Worm (Caenorhabditis elegans) whole organism, young adult: ENCODE data around the gene nspc-18.

Experiments used
- B0261.1 ChIP-seq: sonication (generic microtip); optimal IDR thresholded peaks from 2 replicates; lab custom pipeline; 2016; ENCODE audit warnings: mild to moderate bottlenecking, missing genetic modification characterization, moderate library complexity, missing compliant biosample characterization
- F33H1.4 ChIP-seq: fragments of 200-800 bp; sonication (Bioruptor generic); IDR thresholded peaks from 2 replicates; pipeline ENCODE4 v1.3.6; 2022; ENCODE audit warnings: missing genetic modification reagents, missing genetic modification characterization, missing compliant biosample characterization
- F49E8.2 ChIP-seq: sonication (generic microtip); optimal IDR thresholded peaks from 3 replicates; lab custom pipeline; 2017; ENCODE audit warnings: missing genetic modification characterization, mild to moderate bottlenecking, missing compliant biosample characterization, antibody characterized with exemption, moderate library complexity; ENCODE audit not compliant: insufficient read depth
- Y53G8AR.9 ChIP-seq: fragments of 200-800 bp; sonication (Bioruptor generic); conservative IDR thresholded peaks from 2 replicates; pipeline ENCODE4 v1.3.6; 2022; ENCODE audit warnings: missing genetic modification reagents, missing genetic modification characterization, missing compliant biosample characterization
- Y95B8A.8 ChIP-seq: fragments of 200-800 bp; sonication (Bioruptor generic); IDR thresholded peaks from 2 replicates; pipeline ENCODE4 v1.3.6; 2022; ENCODE audit warnings: missing genetic modification reagents, missing genetic modification characterization, missing compliant biosample characterization
- ama-1 ChIP-seq, 3 experiments: fragments of 150-350 bp in 1 of 3; sonication (generic microtip) in 2 of 3; optimal IDR thresholded peaks; 2 replicates each; lab custom pipeline; 2014 to 2018; ENCODE audit warnings: missing biosample characterization in 2 of 3, missing genetic modification characterization in 2 of 3, missing genetic modification reagents in 2 of 3
- athp-1 ChIP-seq: sonication (generic microtip); optimal IDR thresholded peaks from 2 replicates; lab custom pipeline; 2017; ENCODE audit warnings: mild to moderate bottlenecking, missing genetic modification characterization, missing compliant biosample characterization
- ccch-3 ChIP-seq: fragments of 200-800 bp; sonication (Bioruptor generic); optimal IDR thresholded peaks from 2 replicates; lab custom pipeline; 2018; ENCODE audit warnings: mild to moderate bottlenecking, missing genetic modification characterization, missing compliant biosample characterization
- ceh-100 ChIP-seq: fragments of 200-800 bp; sonication (Bioruptor generic); IDR thresholded peaks from 2 replicates; pipeline ENCODE4 v1.3.6; 2022; ENCODE audit warnings: missing genetic modification reagents, missing genetic modification characterization, missing compliant biosample characterization
- ceh-40 ChIP-seq: fragments of 200-800 bp; sonication (Bioruptor generic); IDR thresholded peaks from 2 replicates; pipeline ENCODE4 v1.3.6; 2022; ENCODE audit warnings: missing genetic modification characterization, missing compliant biosample characterization
- ceh-91 ChIP-seq: fragments of 200-800 bp; sonication (Bioruptor generic); IDR thresholded peaks from 2 replicates; pipeline ENCODE4 v1.3.6; 2022; ENCODE audit warnings: missing genetic modification reagents, missing genetic modification characterization, missing compliant biosample characterization
- dox-1 ChIP-seq: fragments of 200-800 bp; sonication (Bioruptor generic); IDR thresholded peaks from 2 replicates; pipeline ENCODE4 v1.3.6; 2022; ENCODE audit warnings: missing genetic modification reagents, missing genetic modification characterization, missing compliant biosample characterization
- dpl-1 ChIP-seq: fragments of 150-350 bp; optimal IDR thresholded peaks from 2 replicates; lab custom pipeline; 2014; ENCODE audit warnings: missing biosample characterization, missing genetic modification reagents, missing genetic modification characterization
- egl-18 ChIP-seq: fragments of 200-800 bp; sonication (Bioruptor generic); IDR thresholded peaks from 2 replicates; pipeline ENCODE4 v1.3.6; 2022; ENCODE audit warnings: missing genetic modification reagents, missing genetic modification characterization, missing compliant biosample characterization
- egl-44 ChIP-seq: fragments of 200-800 bp; sonication (Bioruptor generic); IDR thresholded peaks from 2 replicates; pipeline ENCODE4 v1.3.6; 2022; ENCODE audit warnings: missing genetic modification reagents, missing genetic modification characterization, missing compliant biosample characterization
- egrh-3 ChIP-seq: fragments of 200-800 bp; sonication (Bioruptor generic); IDR thresholded peaks from 2 replicates; pipeline ENCODE4 v1.3.6; 2022; ENCODE audit warnings: missing genetic modification reagents, missing genetic modification characterization, missing compliant biosample characterization
- ekl-4 ChIP-seq: fragments of 200-800 bp; sonication (Bioruptor generic); IDR thresholded peaks from 2 replicates; pipeline ENCODE4 v1.3.6; 2022; ENCODE audit warnings: missing genetic modification reagents, missing genetic modification characterization, missing compliant biosample characterization
- hsf-1 ChIP-seq: fragments of 200-800 bp; sonication (Bioruptor generic); IDR thresholded peaks from 2 replicates; pipeline ENCODE4 v1.3.6; 2022; ENCODE audit warnings: missing genetic modification reagents, missing genetic modification characterization, missing compliant biosample characterization
- lag-1 ChIP-seq: fragments of 200-800 bp; sonication (Bioruptor generic); IDR thresholded peaks from 2 replicates; pipeline ENCODE4 v1.3.6; 2022; ENCODE audit warnings: missing genetic modification reagents, missing genetic modification characterization, missing compliant biosample characterization
- let-526 ChIP-seq: fragments of 200-800 bp; sonication (Bioruptor generic); IDR thresholded peaks from 2 replicates; pipeline ENCODE4 v1.3.6; 2022; ENCODE audit warnings: missing genetic modification reagents, missing genetic modification characterization, missing compliant biosample characterization
- lin-35 ChIP-seq, 3 experiments: fragments of 150-350 bp in 2 of 3; sonication (generic microtip) in 1 of 3; optimal IDR thresholded peaks; 2 replicates each; lab custom pipeline; 2014 to 2018; ENCODE audit warnings: missing biosample characterization in 3 of 3, missing genetic modification characterization in 3 of 3, missing genetic modification reagents in 3 of 3
- madf-10 ChIP-seq: sonication (generic microtip); optimal IDR thresholded peaks from 2 replicates; lab custom pipeline; 2016; ENCODE audit warnings: mild to moderate bottlenecking, missing genetic modification characterization, missing compliant biosample characterization
- mel-28 ChIP-seq: sonication (generic microtip); optimal IDR thresholded peaks from 2 replicates; lab custom pipeline; 2016; ENCODE audit warnings: borderline replicate concordance, mild to moderate bottlenecking, missing genetic modification characterization, missing compliant biosample characterization
- nfya-1 ChIP-seq: sonication (generic microtip); optimal IDR thresholded peaks from 2 replicates; lab custom pipeline; 2017; ENCODE audit warnings: antibody characterized with exemption, missing compliant biosample characterization, missing genetic modification characterization, borderline replicate concordance; ENCODE audit not compliant: insufficient read depth
- nhr-179 ChIP-seq: sonication (generic microtip); optimal IDR thresholded peaks from 2 replicates; lab custom pipeline; 2016; ENCODE audit warnings: mild to moderate bottlenecking, missing genetic modification characterization, missing compliant biosample characterization
- nhr-80 ChIP-seq: sonication (generic microtip); optimal IDR thresholded peaks from 2 replicates; lab custom pipeline; 2016; ENCODE audit warnings: missing genetic modification characterization, missing compliant biosample characterization
- rcor-1 ChIP-seq: fragments of 200-800 bp; sonication (Bioruptor generic); IDR thresholded peaks from 2 replicates; pipeline ENCODE4 v1.3.6; 2022; ENCODE audit warnings: missing genetic modification reagents, missing genetic modification characterization, missing compliant biosample characterization
- rec-8 ChIP-seq, 2 experiments: sonication (generic microtip); optimal IDR thresholded peaks; 2 replicates each; lab custom pipeline; 2016; ENCODE audit warnings: mild to moderate bottlenecking in 2 of 2, missing genetic modification characterization in 2 of 2, missing genetic modification reagents in 2 of 2, missing genotype in 2 of 2, missing biosample characterization in 1 of 2, missing compliant biosample characterization in 1 of 2, moderate library complexity in 1 of 2
- sdz-38 ChIP-seq: sonication (generic microtip); optimal IDR thresholded peaks from 2 replicates; lab custom pipeline; 2016; ENCODE audit warnings: missing genotype, missing genetic modification characterization, missing compliant biosample characterization
- sea-2 ChIP-seq: fragments of 200-800 bp; sonication (Bioruptor generic); IDR thresholded peaks from 2 replicates; pipeline ENCODE4 v1.3.6; 2022; ENCODE audit warnings: missing genetic modification characterization, missing compliant biosample characterization
- snpc-1.1 ChIP-seq: sonication (generic microtip); optimal IDR thresholded peaks from 2 replicates; lab custom pipeline; 2017; ENCODE audit warnings: missing genetic modification characterization, mild to moderate bottlenecking, missing compliant biosample characterization, antibody characterized with exemption, moderate library complexity, missing genotype, missing genetic modification reagents; ENCODE audit not compliant: insufficient read depth
- unc-62 ChIP-seq: fragments of 150-350 bp; optimal IDR thresholded peaks from 2 replicates; lab custom pipeline; 2014; ENCODE audit warnings: missing biosample characterization, missing genetic modification reagents, missing genetic modification characterization
- zim-3 ChIP-seq: sonication (generic microtip); optimal IDR thresholded peaks from 2 replicates; lab custom pipeline; 2017; ENCODE audit warnings: mild to moderate bottlenecking, missing genetic modification characterization, moderate library complexity, missing compliant biosample characterization
- ztf-18 ChIP-seq: sonication (generic microtip); optimal IDR thresholded peaks from 2 replicates; lab custom pipeline; 2016; ENCODE audit warnings: missing genotype, mild to moderate bottlenecking, missing genetic modification characterization, missing compliant biosample characterization
- ztf-22 ChIP-seq: fragments of 200-800 bp; sonication (Bioruptor generic); optimal IDR thresholded peaks from 2 replicates; lab custom pipeline; 2018; ENCODE audit warnings: mild to moderate bottlenecking, missing genetic modification characterization, moderate library complexity, missing compliant biosample characterization
- ztf-28 ChIP-seq: fragments of 200-800 bp; sonication (Bioruptor generic); IDR thresholded peaks from 2 replicates; pipeline ENCODE4 v1.3.6; 2022; ENCODE audit warnings: missing genetic modification reagents, missing genetic modification characterization, missing compliant biosample characterization

Gene nspc-18

DNA sequence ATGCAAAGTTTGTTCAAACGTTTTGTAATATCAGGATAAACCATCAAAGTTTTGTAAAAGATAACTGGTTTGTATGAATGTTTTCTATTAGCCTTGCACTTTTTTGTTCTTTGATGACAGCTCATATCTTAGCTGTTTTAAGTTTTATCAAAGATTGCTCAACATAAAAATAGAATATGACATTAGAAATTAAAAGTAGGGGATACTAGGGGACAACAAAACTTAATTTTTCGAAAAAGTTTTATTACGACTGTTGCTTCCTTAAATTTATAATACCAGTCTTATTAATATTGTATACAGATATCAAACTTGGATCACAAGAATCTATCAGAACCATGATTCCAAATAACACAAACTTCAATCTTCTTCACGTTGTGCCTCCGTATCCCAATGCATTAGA lies 31.7 kb downstream of the nspc-18 start, which contains the start of gene ztf-14:
TSS of gene ztf-14 (plus strand) at position 301 of the 400 bp plus-strand sequence.
- TF ChIP-seq athp-1 (tag; lab: Kevin White, UChicago) = no peak
- no peak for TF ChIP-seq ccch-3 (GFP tag; lab: Kevin White, UChicago)
- no peak for TF ChIP-seq let-526 (GFP tag; lab: Robert Waterston, UW)
- TF ChIP-seq unc-62 = no peak
- no peak for TF ChIP-seq lag-1 (GFP tag; lab: Robert Waterston, UW)
- TF ChIP-seq egl-44 (GFP tag; lab: Robert Waterston, UW) = no peak
- TF ChIP-seq nfya-1 (tag; lab: Kevin White, UChicago) = no peak
- TF ChIP-seq Y95B8A.8 (GFP tag; lab: Robert Waterston, UW) = no peak
- TF ChIP-seq snpc-1.1 (tag; lab: Kevin White, UChicago) = no peak
- no peak for TF ChIP-seq ztf-28 (GFP tag; lab: Robert Waterston, UW)
- TF ChIP-seq mel-28 (tag; lab: Kevin White, UChicago) = no peak
- no peak for TF ChIP-seq dpl-1 (GFP tag; lab: Kevin White, UChicago)
- TF ChIP-seq ceh-91 (GFP tag; lab: Robert Waterston, UW) = no peak
- TF ChIP-seq Y53G8AR.9 (GFP tag; lab: Robert Waterston, UW) = no peak
- no peak for TF ChIP-seq B0261.1 (tag; lab: Kevin White, UChicago)
- TF ChIP-seq ama-1 (optimal IDR thresholded peaks at IDR 0.05; lab: Kevin White, UChicago) = no peak
- TF ChIP-seq ama-1 (GFP tag; optimal IDR thresholded peaks at IDR 0.05; lab: Kevin White, UChicago) = no peak
- TF ChIP-seq ceh-40 (GFP tag; lab: Robert Waterston, UW) = no peak

DNA sequence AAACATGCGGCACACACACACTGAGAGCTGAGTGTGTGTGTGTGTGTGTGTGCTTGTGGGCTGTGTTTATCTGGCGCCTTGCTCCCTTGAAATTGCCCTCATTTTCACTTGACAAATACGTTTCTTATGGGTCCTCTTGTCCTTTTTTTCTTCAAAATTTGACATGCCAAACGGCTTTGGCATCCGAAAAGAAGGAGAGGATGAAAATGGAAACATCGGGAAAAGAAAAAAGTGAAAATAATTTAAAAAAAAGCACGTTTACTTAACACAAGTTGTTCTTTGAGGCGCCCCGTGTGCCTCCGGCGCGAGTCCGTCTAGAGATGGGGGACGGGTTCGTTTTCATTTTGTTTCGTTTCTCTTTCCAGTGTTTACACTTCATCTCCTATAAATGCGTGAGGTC lies 32.4 kb downstream of the nspc-18 start:
- TF ChIP-seq dpl-1 (GFP tag; lab: Kevin White, UChicago) (no peak), athp-1 (tag; lab: Kevin White, UChicago) (no peak), egl-18 (0 out of 2 replicates have a peak, but pooled peaks have one; percentile 6), lag-1 (GFP tag; lab: Robert Waterston, UW) (no peak), dox-1 (GFP tag; lab: Robert Waterston, UW) (no peak), ceh-100 (no peak), zim-3 (tag; lab: Kevin White, UChicago) (no peak), lin-35 (GFP tag; optimal IDR thresholded peaks at IDR 0.05; lab: Kevin White, UChicago) (no peak)

DNA sequence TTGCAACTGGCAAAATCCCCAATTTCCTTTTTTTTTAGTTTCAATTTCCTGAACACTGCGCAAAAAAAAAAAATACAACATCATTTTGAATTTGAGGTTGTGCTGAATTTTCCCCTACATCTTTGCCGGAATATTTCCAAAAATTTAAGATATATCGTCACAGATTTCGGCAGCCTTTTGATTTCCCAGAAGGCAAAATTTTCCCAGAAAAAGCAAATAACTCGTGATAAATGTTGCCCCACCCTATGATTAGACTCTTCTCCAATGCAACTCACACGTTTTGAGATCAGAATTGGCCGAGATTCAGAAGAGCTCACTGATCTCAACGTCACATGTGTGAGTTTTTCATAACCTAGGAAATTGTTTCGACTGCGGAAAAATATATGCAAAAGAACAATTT lies 35.0 kb downstream of the nspc-18 start:
- TF ChIP-seq rcor-1 (GFP tag; lab: Robert Waterston, UW) = no peak
- no peak for TF ChIP-seq madf-10 (tag; lab: Kevin White, UChicago)
- TF ChIP-seq rec-8 (tag; optimal IDR thresholded peaks at IDR 0.05; lab: Kevin White, UChicago) = no peak
- TF ChIP-seq hsf-1 (GFP tag; lab: Robert Waterston, UW) = no peak
- TF ChIP-seq F49E8.2 (tag; lab: Kevin White, UChicago) = no peak
- TF ChIP-seq ztf-18 (tag; lab: Kevin White, UChicago) = no peak
- no peak for TF ChIP-seq nhr-80 (tag; lab: Kevin White, UChicago)
- no peak for TF ChIP-seq F33H1.4 (GFP tag; lab: Robert Waterston, UW)
- no peak for TF ChIP-seq sdz-38
- TF ChIP-seq egrh-3 (GFP tag; lab: Robert Waterston, UW) = no peak
- TF ChIP-seq sea-2 (GFP tag; lab: Robert Waterston, UW) = no peak
- TF ChIP-seq ztf-22 (GFP tag; lab: Kevin White, UChicago) = no peak
- TF ChIP-seq ekl-4 (GFP tag; lab: Robert Waterston, UW) = no peak
- no peak for TF ChIP-seq nhr-179 (tag; lab: Kevin White, UChicago)
- no peak for TF ChIP-seq dpl-1 (GFP tag; lab: Kevin White, UChicago)
